Fruit fly (Drosophila melanogaster): Measurements from ENCODE around the gene LeuRS.

The LeuRS gene

dm6 chr2L:3556937-3557336 lies 42.5 kb upstream of the LeuRS start:
- peak; percentile 58; the same call in 1 of the 2 replicates for TF ChIP-seq Awh (GFP tag; IDR thresholded peaks at IDR 0.05)
- TF ChIP-seq B-H2 (GFP tag; optimal IDR thresholded peaks at IDR 0.05) = no peak
- TF ChIP-seq vvl (GFP tag; IDR thresholded peaks at IDR 0.05) = peak; percentile 59; the same call in 1 of the 2 replicates
- no peak for TF ChIP-seq CG12942 (GFP tag; optimal IDR thresholded peaks at IDR 0.05)
- TF ChIP-seq ro (GFP tag; IDR thresholded peaks at IDR 0.05) = no peak
- TF ChIP-seq sna (GFP tag; IDR thresholded peaks at IDR 0.05; ENCODE audit: partially characterized antibody) = no peak
- no peak for TF ChIP-seq sens-2 (GFP tag; IDR thresholded peaks at IDR 0.05)
- peak; percentile 57 for TF ChIP-seq gsb-n (tag; optimal IDR thresholded peaks at IDR 0.05)
- peak; percentile 7 for TF ChIP-seq abd-A (tag; optimal IDR thresholded peaks at IDR 0.05)
- no peak for TF ChIP-seq ewg (GFP tag; optimal IDR thresholded peaks at IDR 0.05)
- no peak for TF ChIP-seq CG31224 (GFP tag; IDR thresholded peaks at IDR 0.05)

dm6 chr2L:3555408-3556058 lies 41.1 kb upstream of the LeuRS start:
- TF ChIP-seq CG4328 (GFP tag; optimal IDR thresholded peaks at IDR 0.05) = no peak
- no peak for TF ChIP-seq cwo (GFP tag; optimal IDR thresholded peaks at IDR 0.05)
- no peak for TF ChIP-seq CG8290 (GFP tag; optimal IDR thresholded peaks at IDR 0.05)
- TF ChIP-seq CG8290 (tag; optimal IDR thresholded peaks at IDR 0.05) = no peak
- no peak for TF ChIP-seq Dref (GFP tag; IDR thresholded peaks at IDR 0.05)
- TF ChIP-seq pzg (GFP tag; optimal IDR thresholded peaks at IDR 0.05) = no peak
- no peak for TF ChIP-seq GATAe (GFP tag; conservative IDR thresholded peaks at IDR 0.05)
- no peak for TF ChIP-seq CG15269 (tag; optimal IDR thresholded peaks at IDR 0.05)
- TF ChIP-seq HHEX (GFP tag; optimal IDR thresholded peaks at IDR 0.05) = no peak
- no peak for TF ChIP-seq CG8089 (GFP tag; optimal IDR thresholded peaks at IDR 0.05)
- TF ChIP-seq CG15073 (GFP tag; optimal IDR thresholded peaks at IDR 0.05) = no peak
- TF ChIP-seq CG13287 (GFP tag; IDR thresholded peaks at IDR 0.05; ENCODE audit: partially characterized antibody) = no peak
- TF ChIP-seq Doc3 (GFP tag; IDR thresholded peaks at IDR 0.05; ENCODE audit: partially characterized antibody) = peak; percentile 63; the same call in 2 of the 3 replicates
- 0 out of 2 replicates have a peak, but pooled peaks have one; percentile 5 for TF ChIP-seq onecut (GFP tag; IDR thresholded peaks at IDR 0.05)
- TF ChIP-seq insv (GFP tag; optimal IDR thresholded peaks at IDR 0.05) = no peak
- no peak for TF ChIP-seq zen2 (GFP tag; IDR thresholded peaks at IDR 0.05; ENCODE audit: partially characterized antibody)
- TF ChIP-seq CG17186 (GFP tag; optimal IDR thresholded peaks at IDR 0.05) = no peak
- no peak for TF ChIP-seq Sox100B (GFP tag; optimal IDR thresholded peaks at IDR 0.05)
- no peak for TF ChIP-seq grau (tag; optimal IDR thresholded peaks at IDR 0.05)
- TF ChIP-seq MESR4 (GFP tag; optimal IDR thresholded peaks at IDR 0.05) = no peak
- TF ChIP-seq ttk (GFP tag; IDR thresholded peaks at IDR 0.05) = no peak
- no peak for TF ChIP-seq NC2β (GFP tag; optimal IDR thresholded peaks at IDR 0.05)
- TF ChIP-seq en (GFP tag; optimal IDR thresholded peaks at IDR 0.05) = no peak
- peak; percentile 59; the same call in 1 of the 2 replicates for TF ChIP-seq CG10959 (GFP tag; IDR thresholded peaks at IDR 0.05)
- TF ChIP-seq CG7987 (GFP tag; optimal IDR thresholded peaks at IDR 0.05) = no peak
- 0 out of 2 replicates have a peak, but pooled peaks have one; percentile 17 for TF ChIP-seq CG32767 (GFP tag; IDR thresholded peaks at IDR 0.05)
- no peak for TF ChIP-seq ems (GFP tag; optimal IDR thresholded peaks at IDR 0.05)
- TF ChIP-seq Dad (GFP tag; optimal IDR thresholded peaks at IDR 0.05) = no peak
- peak; percentile 32 for TF ChIP-seq Spps (tag; optimal IDR thresholded peaks at IDR 0.05)
- no peak for TF ChIP-seq Kr (GFP tag; optimal IDR thresholded peaks at IDR 0.05)
- TF ChIP-seq CG1233 (GFP tag; optimal IDR thresholded peaks at IDR 0.05) = peak; percentile 27
- no peak for TF ChIP-seq pfk (GFP tag; optimal IDR thresholded peaks at IDR 0.05)
- no peak for TF ChIP-seq cad (GFP tag; optimal IDR thresholded peaks at IDR 0.05)
- TF ChIP-seq CG10267 (tag; optimal IDR thresholded peaks at IDR 0.05) = peak; percentile 35
- peak; percentile 42 for TF ChIP-seq CG6813 (GFP tag; optimal IDR thresholded peaks at IDR 0.05)
- no peak for TF ChIP-seq br (optimal IDR thresholded peaks at IDR 0.05)
- peak; percentile 13 for TF ChIP-seq CG15601 (tag; optimal IDR thresholded peaks at IDR 0.05)
- TF ChIP-seq dan (GFP tag; IDR thresholded peaks at IDR 0.05) = peak; percentile 45; the same call in 1 of the 2 replicates
